Worm (Caenorhabditis elegans): ENCODE measurements around the gene Y52E8A.2.

Gene Y52E8A.2

ce11 chrII:4284305-4285193 lies 36.1 kb upstream of the Y52E8A.2 start:
- TF ChIP-seq fos-1 (tag; optimal IDR thresholded peaks at IDR 0.05), result no peak
- no peak for TF ChIP-seq ztf-1 (GFP tag; conservative IDR thresholded peaks at IDR 0.05)
- TF ChIP-seq egl-27 (tag; optimal IDR thresholded peaks at IDR 0.05), result no peak
- no peak for TF ChIP-seq lin-39 (tag; optimal IDR thresholded peaks at IDR 0.05)
- TF ChIP-seq ama-1 (optimal IDR thresholded peaks at IDR 0.05), result no peak
- TF ChIP-seq ceh-82 (tag; optimal IDR thresholded peaks at IDR 0.05), result no peak
- no peak for TF ChIP-seq snpc-4 (tag; optimal IDR thresholded peaks at IDR 0.05)
- no peak for TF ChIP-seq mdl-1 (tag; optimal IDR thresholded peaks at IDR 0.05)
- TF ChIP-seq unc-62 (GFP tag; optimal IDR thresholded peaks at IDR 0.05), result no peak
- TF ChIP-seq sma-9 (GFP tag; optimal IDR thresholded peaks at IDR 0.05), result no peak
- TF ChIP-seq sma-9 (tag; optimal IDR thresholded peaks at IDR 0.05), result no peak
- no peak for TF ChIP-seq nhr-12 (tag; optimal IDR thresholded peaks at IDR 0.05)
- TF ChIP-seq nhr-10 (tag; optimal IDR thresholded peaks at IDR 0.05), result no peak
- TF ChIP-seq nhr-77 (tag; optimal IDR thresholded peaks at IDR 0.05), result no peak
- TF ChIP-seq lin-11 (tag; optimal IDR thresholded peaks at IDR 0.05), result no peak
- no peak for TF ChIP-seq aly-2 (tag; optimal IDR thresholded peaks at IDR 0.05)

DNA sequence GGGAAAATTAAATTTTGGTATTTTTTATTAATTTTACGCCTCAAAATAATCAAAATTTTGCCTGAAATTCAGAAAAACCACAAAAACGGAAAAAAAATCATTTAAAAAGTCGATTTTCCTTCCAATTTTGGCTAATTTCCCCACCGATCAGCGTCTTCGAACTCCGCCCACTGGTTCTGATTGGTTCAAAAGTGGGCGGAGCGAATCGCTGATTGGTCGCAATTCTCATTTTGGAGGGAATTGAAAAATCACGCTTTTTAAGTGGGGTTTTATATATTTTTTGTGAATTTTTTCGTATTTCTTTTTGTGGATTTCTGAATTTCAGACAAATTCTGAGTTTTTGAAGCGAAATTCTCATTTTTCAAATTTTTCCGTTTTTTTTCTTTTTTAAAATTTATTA lies 33.7 kb upstream of the Y52E8A.2 start:
- TF ChIP-seq alr-1 (tag; optimal IDR thresholded peaks at IDR 0.05) (no peak), dmd-4 (tag; optimal IDR thresholded peaks at IDR 0.05) (no peak), nhr-6 (tag; optimal IDR thresholded peaks at IDR 0.05) (no peak), unc-62 (GFP tag; optimal IDR thresholded peaks at IDR 0.05) (no peak), skn-1 (tag; optimal IDR thresholded peaks at IDR 0.05) (no peak), lin-11 (tag; optimal IDR thresholded peaks at IDR 0.05) (no peak), crh-2 (tag; optimal IDR thresholded peaks at IDR 0.05) (no peak), peb-1 (tag; optimal IDR thresholded peaks at IDR 0.05) (no peak), nhr-21 (tag; optimal IDR thresholded peaks at IDR 0.05) (no peak), mbf-1 (tag; optimal IDR thresholded peaks at IDR 0.05) (no peak), mdl-1 (tag; optimal IDR thresholded peaks at IDR 0.05) (no peak), nhr-25 (tag; optimal IDR thresholded peaks at IDR 0.05) (no peak), egl-27 (tag; optimal IDR thresholded peaks at IDR 0.05) (no peak), sem-4 (tag; optimal IDR thresholded peaks at IDR 0.05) (no peak), ama-1 (optimal IDR thresholded peaks at IDR 0.05) (no peak), snpc-4 (tag; optimal IDR thresholded peaks at IDR 0.05) (no peak), ceh-16 (tag; optimal IDR thresholded peaks at IDR 0.05) (no peak), aly-2 (tag; optimal IDR thresholded peaks at IDR 0.05) (no peak), lin-39 (tag; optimal IDR thresholded peaks at IDR 0.05) (no peak), nhr-129 (tag; optimal IDR thresholded peaks at IDR 0.05) (no peak)

ce11 chrII:4288111-4288510 lies 32.5 kb upstream of the Y52E8A.2 start, which contains the start of gene C01F1.6:
Gene C01F1.6, minus strand, starts transcription at chrII:4288211.
- TF ChIP-seq nhr-11 (tag; optimal IDR thresholded peaks at IDR 0.05) (no peak), blmp-1 (tag; optimal IDR thresholded peaks at IDR 0.05; ENCODE audit: insufficient read depth) (no peak), ceh-16 (tag; optimal IDR thresholded peaks at IDR 0.05) (no peak), nhr-129 (tag; optimal IDR thresholded peaks at IDR 0.05) (no peak), ztf-4 (tag; optimal IDR thresholded peaks at IDR 0.05) (no peak), ztf-1 (GFP tag; conservative IDR thresholded peaks at IDR 0.05) (no peak)

DNA sequence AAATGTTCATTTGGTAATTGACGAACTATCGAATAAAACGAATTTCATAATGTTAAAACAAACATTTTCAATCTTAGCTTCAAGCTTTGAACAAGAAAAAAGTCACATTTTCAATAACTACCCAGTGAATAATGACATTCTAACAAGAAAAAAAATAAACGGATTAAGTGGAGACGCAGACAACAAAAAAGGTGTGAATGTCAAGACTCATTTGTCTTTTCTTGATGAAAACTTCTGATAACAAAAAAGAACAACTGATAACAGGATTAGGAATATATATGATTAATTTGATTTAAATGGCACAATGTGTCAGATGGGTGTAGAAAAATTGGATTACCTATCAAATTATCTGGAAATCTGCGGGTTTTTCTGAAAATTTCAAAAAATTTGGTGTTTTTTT lies 32.1 kb upstream of the Y52E8A.2 start:
- TF ChIP-seq lin-13 (GFP tag; optimal IDR thresholded peaks at IDR 0.05) (no peak), C34F6.9 (tag; optimal IDR thresholded peaks at IDR 0.05) (peak; percentile 15), alr-1 (tag; optimal IDR thresholded peaks at IDR 0.05) (no peak), nhr-25 (tag; optimal IDR thresholded peaks at IDR 0.05) (no peak), fos-1 (tag; optimal IDR thresholded peaks at IDR 0.05) (peak; percentile 43), mbf-1 (tag; optimal IDR thresholded peaks at IDR 0.05) (no peak)

ce11 chrII:4291799-4292198 lies 28.8 kb upstream of the Y52E8A.2 start:
- TF ChIP-seq F13H6.1 (tag; optimal IDR thresholded peaks at IDR 0.05), result no peak
- no peak for TF ChIP-seq nhr-11 (tag; optimal IDR thresholded peaks at IDR 0.05)
- TF ChIP-seq Y55F3AM.14 (GFP tag; optimal IDR thresholded peaks at IDR 0.05), result no peak
- TF ChIP-seq nhr-6 (tag; optimal IDR thresholded peaks at IDR 0.05), result no peak
- TF ChIP-seq nhr-23 (tag; optimal IDR thresholded peaks at IDR 0.05), result no peak
- no peak for TF ChIP-seq zag-1 (tag; optimal IDR thresholded peaks at IDR 0.05)
- no peak for TF ChIP-seq ztf-4 (tag; optimal IDR thresholded peaks at IDR 0.05)
- TF ChIP-seq alr-1 (tag; optimal IDR thresholded peaks at IDR 0.05), result no peak
- TF ChIP-seq crh-2 (tag; optimal IDR thresholded peaks at IDR 0.05), result no peak
- TF ChIP-seq mbf-1 (tag; optimal IDR thresholded peaks at IDR 0.05), result no peak
- TF ChIP-seq peb-1 (tag; optimal IDR thresholded peaks at IDR 0.05), result no peak
- no peak for TF ChIP-seq elt-3 (tag; optimal IDR thresholded peaks at IDR 0.05)
- TF ChIP-seq nhr-10 (tag; optimal IDR thresholded peaks at IDR 0.05), result no peak
- no peak for TF ChIP-seq lin-39 (tag; optimal IDR thresholded peaks at IDR 0.05)
- no peak for TF ChIP-seq lin-13 (GFP tag; optimal IDR thresholded peaks at IDR 0.05)
- no peak for TF ChIP-seq mdl-1 (tag; optimal IDR thresholded peaks at IDR 0.05)
- no peak for TF ChIP-seq skn-1 (tag; optimal IDR thresholded peaks at IDR 0.05)
- TF ChIP-seq nhr-77 (tag; optimal IDR thresholded peaks at IDR 0.05), result no peak

Data from whole organism, L2 larva.